Fruit fly (Drosophila melanogaster): ENCODE results near the gene CG14543.

CG14543 gene

DNA sequence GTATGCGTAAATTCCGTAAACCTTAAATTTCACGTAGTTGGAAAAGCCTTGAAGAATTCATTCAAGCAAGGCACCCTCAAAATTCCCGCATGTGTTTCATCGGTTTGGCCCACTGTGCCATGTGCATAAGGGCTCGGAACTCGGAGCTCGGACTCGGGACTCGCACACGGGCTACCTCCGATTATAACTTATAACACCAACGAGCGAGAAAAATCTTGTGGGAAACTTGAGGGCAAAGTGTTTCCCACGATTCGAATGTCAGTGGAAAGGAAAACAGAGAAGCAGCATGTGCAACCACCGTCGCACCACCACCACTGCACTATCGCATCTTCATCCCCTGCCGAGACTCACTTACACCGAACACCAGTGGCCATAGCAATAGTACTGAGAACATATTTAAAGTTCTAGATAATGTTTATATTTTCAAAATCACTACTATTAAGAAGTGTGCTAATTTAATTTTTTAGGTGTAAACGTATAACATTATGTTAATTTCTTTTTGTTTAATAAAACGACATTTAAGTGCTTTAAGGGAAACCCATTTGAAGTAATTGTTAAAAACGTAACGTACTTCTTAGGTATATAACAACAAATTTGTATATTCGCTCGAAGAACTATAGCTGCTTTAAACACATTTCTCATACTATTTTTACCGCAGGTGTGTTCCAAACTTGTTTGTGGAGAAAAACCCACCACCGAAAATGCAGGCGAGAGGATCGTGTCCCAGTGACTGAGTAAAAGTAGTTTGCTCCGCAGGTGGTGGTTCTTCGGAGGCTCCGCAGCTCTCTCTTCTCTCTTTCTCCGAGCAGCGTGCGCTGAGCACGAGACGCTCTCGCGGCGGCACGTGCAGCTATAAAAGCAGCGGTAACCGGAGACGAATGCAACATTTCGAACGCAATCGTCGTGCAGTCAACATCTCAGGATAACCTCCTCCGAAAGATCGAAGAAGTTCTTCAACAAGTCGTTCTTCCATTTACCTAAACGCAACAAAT, 20.0 kb upstream of the CG14543 start (continued):
- TF ChIP-seq CG8765 (GFP tag; IDR thresholded peaks at IDR 0.05): peak; percentile 48
- peak; percentile 90 for TF ChIP-seq CG10209 (GFP tag; optimal IDR thresholded peaks at IDR 0.05)
- no peak for TF ChIP-seq HLH4C (GFP tag; IDR thresholded peaks at IDR 0.05; ENCODE audit: partially characterized antibody)
- TF ChIP-seq CG2202 (tag; optimal IDR thresholded peaks at IDR 0.05): peak; percentile 96
- no peak for TF ChIP-seq gfzf (GFP tag; optimal IDR thresholded peaks at IDR 0.05)
- TF ChIP-seq CG1832 (GFP tag; optimal IDR thresholded peaks at IDR 0.05): no peak
- TF ChIP-seq CG2712 (tag; optimal IDR thresholded peaks at IDR 0.05): peak; percentile 98
- TF ChIP-seq sens (GFP tag): peak; percentile 99
- peak; percentile 82 for TF ChIP-seq CG17568 (GFP tag; optimal IDR thresholded peaks at IDR 0.05)
- TF ChIP-seq tin (GFP tag; optimal IDR thresholded peaks at IDR 0.05): peak; percentile 77
- TF ChIP-seq HLHmδ (GFP tag; optimal IDR thresholded peaks at IDR 0.05): peak; percentile 99
- peak; percentile 89 for TF ChIP-seq CG9437 (GFP tag; optimal IDR thresholded peaks at IDR 0.05)
- peak; percentile 12 for TF ChIP-seq NC2α (GFP tag; optimal IDR thresholded peaks at IDR 0.05)
- TF ChIP-seq lbe (GFP tag; optimal IDR thresholded peaks at IDR 0.05): peak; percentile 71
- peak; percentile 78 for TF ChIP-seq bcd (GFP tag; optimal IDR thresholded peaks at IDR 0.05)
- no peak for TF ChIP-seq zf30C (GFP tag; optimal IDR thresholded peaks at IDR 0.05)
- no peak for TF ChIP-seq D19B (GFP tag; optimal IDR thresholded peaks at IDR 0.05)
- peak; percentile 54; the same call in 2 of the 3 replicates for TF ChIP-seq tgo (GFP tag; IDR thresholded peaks at IDR 0.05)
- peak in 1 of 2 experiments; percentile 47 for TF ChIP-seq crp (GFP tag; optimal IDR thresholded peaks at IDR 0.05)
- TF ChIP-seq CG8089 (GFP tag; optimal IDR thresholded peaks at IDR 0.05): peak; percentile 73
- TF ChIP-seq psq (GFP tag; optimal IDR thresholded peaks at IDR 0.05): peak; percentile 65
- TF ChIP-seq oc (tag; optimal IDR thresholded peaks at IDR 0.05): peak; percentile 84
- no peak; the same call in none of the 3 replicates for TF ChIP-seq zfh1 (GFP tag; IDR thresholded peaks at IDR 0.05)
- peak; percentile 86 for TF ChIP-seq Lhr (GFP tag; optimal IDR thresholded peaks at IDR 0.05)
- TF ChIP-seq CG11247 (GFP tag; IDR thresholded peaks at IDR 0.05): no peak
- peak; percentile 87 for TF ChIP-seq CG17385 (GFP tag; optimal IDR thresholded peaks at IDR 0.05)
- TF ChIP-seq PHDP (tag; optimal IDR thresholded peaks at IDR 0.05): peak; percentile 89
- TF ChIP-seq CG14965 (GFP tag; optimal IDR thresholded peaks at IDR 0.05; ENCODE audit: borderline replicate concordance): no peak
- TF ChIP-seq Dek (tag; optimal IDR thresholded peaks at IDR 0.05): peak; percentile 57
- TF ChIP-seq Ada2b (GFP tag; IDR thresholded peaks at IDR 0.05): no peak; the same call in 1 of the 2 replicates
- TF ChIP-seq Awh (GFP tag; IDR thresholded peaks at IDR 0.05): peak; percentile 69
- no peak for TF ChIP-seq gro (GFP tag; optimal IDR thresholded peaks at IDR 0.05)
- TF ChIP-seq ac (GFP tag; optimal IDR thresholded peaks at IDR 0.05): peak; percentile 94
- peak; percentile 98 for TF ChIP-seq CG9727 (GFP tag; optimal IDR thresholded peaks at IDR 0.05)
- peak; percentile 70 for TF ChIP-seq Deaf1 (tag; optimal IDR thresholded peaks at IDR 0.05)
- TF ChIP-seq gsb-n (tag; optimal IDR thresholded peaks at IDR 0.05): peak; percentile 97
- peak; percentile 17; the same call in 1 of the 4 replicates for TF ChIP-seq Gug (GFP tag; IDR thresholded peaks at IDR 0.05)
- TF ChIP-seq lab (GFP tag; optimal IDR thresholded peaks at IDR 0.05): peak; percentile 57
- TF ChIP-seq cas (GFP tag; IDR thresholded peaks at IDR 0.05): no peak
- peak; percentile 71 for TF ChIP-seq Xbp1 (GFP tag; optimal IDR thresholded peaks at IDR 0.05)
- TF ChIP-seq eve (GFP tag; optimal IDR thresholded peaks at IDR 0.05): peak in 1 of 2 experiments; percentile 78
- peak; percentile 62 for TF ChIP-seq cwo (GFP tag; optimal IDR thresholded peaks at IDR 0.05)
- no peak for TF ChIP-seq CG5953 (GFP tag; IDR thresholded peaks at IDR 0.05)
- no peak for TF ChIP-seq ftz-f1 (GFP tag; optimal IDR thresholded peaks at IDR 0.05)
- TF ChIP-seq CG1024 (GFP tag; IDR thresholded peaks at IDR 0.05): peak; percentile 15; the same call in 1 of the 2 replicates
- TF ChIP-seq CG1233 (GFP tag; optimal IDR thresholded peaks at IDR 0.05): peak; percentile 90
- peak; percentile 98 for TF ChIP-seq CG17829 (tag; optimal IDR thresholded peaks at IDR 0.05)
